Worm (Caenorhabditis elegans) whole organism, L3 larva: ENCODE results near the gene F43C11.4.

ENCODE experiments used
- elt-3 ChIP-seq, 3 experiments: fragments of 150-350 bp in 1 of 3; sonication (generic microtip) in 2 of 3; optimal IDR thresholded peaks; 2 replicates in 2 of 3; 4 replicates in 1 of 3; lab custom pipeline; 2014 to 2017; ENCODE audit warnings: missing biosample characterization in 3 of 3, missing genetic modification characterization in 3 of 3
- nhr-77 ChIP-seq: fragments of 150-350 bp; optimal IDR thresholded peaks from 2 replicates; lab custom pipeline; 2014; ENCODE audit warnings: missing biosample characterization, missing genetic modification characterization

DNA sequence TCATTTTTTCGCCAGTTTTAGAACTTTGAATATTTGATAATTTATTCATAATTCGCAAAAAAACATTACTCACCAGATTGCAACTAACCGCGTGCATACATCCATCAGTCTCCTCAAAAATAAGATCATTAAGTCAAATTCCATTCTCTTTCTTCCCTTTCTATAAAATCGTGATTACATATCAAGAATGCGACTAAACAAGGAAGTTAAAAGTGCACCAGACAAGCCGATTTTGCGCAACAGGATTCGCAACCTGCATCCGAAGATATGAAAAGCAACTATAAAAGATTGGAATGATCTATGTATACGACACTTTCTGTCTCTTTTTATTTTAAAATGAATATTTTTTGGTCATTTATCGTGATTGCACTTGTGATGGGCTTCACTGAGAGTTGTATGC, 22.2 kb downstream of the F43C11.4 start, which contains the start of gene hpo-25:
- no peak for TF ChIP-seq elt-3 (tag; optimal IDR thresholded peaks at IDR 0.05; lab: Kevin White, UChicago)
- TF ChIP-seq nhr-77 (tag; lab: Kevin White, UChicago), result no peak
